Worm (Caenorhabditis elegans) whole organism, L1 larva: ENCODE data around the gene F44D12.10.

ENCODE experiments used
- C04F5.9 ChIP-seq: sonication (generic microtip); optimal IDR thresholded peaks from 2 replicates; lab custom pipeline; 2016; ENCODE audit warnings: missing genetic modification characterization, missing compliant biosample characterization
- C16A3.4 ChIP-seq: fragments of 150-350 bp; optimal IDR thresholded peaks from 2 replicates; lab custom pipeline; 2014; ENCODE audit warnings: missing biosample characterization, missing genetic modification characterization
- C34B4.2 ChIP-seq: sonication (generic microtip); optimal IDR thresholded peaks from 2 replicates; lab custom pipeline; 2017; ENCODE audit warnings: mild to moderate bottlenecking, missing genetic modification characterization, missing compliant biosample characterization
- F16B12.6 ChIP-seq: fragments of 150-350 bp; optimal IDR thresholded peaks from 2 replicates; lab custom pipeline; 2014; ENCODE audit warnings: missing biosample characterization, missing genetic modification characterization
- Y116A8C.19 ChIP-seq: sonication (generic microtip); optimal IDR thresholded peaks from 2 replicates; lab custom pipeline; 2016; ENCODE audit warnings: missing compliant biosample characterization, missing genetic modification characterization, borderline replicate concordance
- aha-1 ChIP-seq: fragments of 150-350 bp; optimal IDR thresholded peaks from 2 replicates; lab custom pipeline; 2014; ENCODE audit warnings: missing biosample characterization, missing genetic modification characterization
- blmp-1 ChIP-seq: fragments of 150-350 bp; optimal IDR thresholded peaks from 2 replicates; lab custom pipeline; 2014; ENCODE audit warnings: missing biosample characterization, missing genetic modification characterization
- ceh-63 ChIP-seq: fragments of 200-800 bp; sonication (Bioruptor generic); optimal IDR thresholded peaks from 2 replicates; lab custom pipeline; 2018; ENCODE audit warnings: mild to moderate bottlenecking, missing genetic modification characterization, missing compliant biosample characterization
- ceh-82 ChIP-seq, 3 experiments: fragments of 150-350 bp in 1 of 3; sonication (generic microtip) in 2 of 3; optimal IDR thresholded peaks; 2 replicates each; lab custom pipeline; 2014 to 2017; ENCODE audit warnings: missing biosample characterization in 3 of 3, missing genetic modification characterization in 3 of 3
- ceh-90 ChIP-seq: sonication (generic microtip); optimal IDR thresholded peaks from 2 replicates; lab custom pipeline; 2016; ENCODE audit warnings: missing genetic modification characterization, missing compliant biosample characterization
- dpl-1 ChIP-seq, 3 experiments: fragments of 150-350 bp in 2 of 3; sonication (generic microtip) in 1 of 3; optimal IDR thresholded peaks; 2 replicates each; lab custom pipeline; 2014 to 2017; ENCODE audit warnings: missing biosample characterization in 3 of 3, missing genetic modification characterization in 3 of 3, missing genetic modification reagents in 3 of 3
- dsc-1 ChIP-seq: sonication (generic microtip); optimal IDR thresholded peaks from 2 replicates; lab custom pipeline; 2016; ENCODE audit warnings: mild to moderate bottlenecking, missing genetic modification characterization, missing compliant biosample characterization
- efl-1 ChIP-seq, 4 experiments: fragments of 150-350 bp; optimal IDR thresholded peaks in 3 of 4; peaks in 1 of 4; 1 replicate in 1 of 4; 2 replicates in 3 of 4; lab custom pipeline; 2014; ENCODE audit warnings: missing biosample characterization in 2 of 4, missing genetic modification characterization in 2 of 4, missing genetic modification reagents in 2 of 4
- elt-2 ChIP-seq: sonication (generic microtip); optimal IDR thresholded peaks from 2 replicates; lab custom pipeline; 2016; ENCODE audit warnings: missing genetic modification characterization, mild to moderate bottlenecking, inconsistent platforms, missing compliant biosample characterization, missing genetic modification reagents
- elt-3 ChIP-seq, 6 experiments: fragments of 150-350 bp in 1 of 6; sonication (generic microtip); optimal IDR thresholded peaks; 2 replicates each; lab custom pipeline; 2017 to 2018; ENCODE audit warnings: missing biosample characterization in 6 of 6, missing genetic modification characterization in 6 of 6, inconsistent platforms in 1 of 6
- ets-5 ChIP-seq: fragments of 200-800 bp; sonication (Bioruptor generic); IDR thresholded peaks from 2 replicates; pipeline ENCODE4 v1.3.6; 2022; ENCODE audit warnings: missing genetic modification characterization, missing compliant biosample characterization
- fkh-10 ChIP-seq: sonication (generic microtip); optimal IDR thresholded peaks from 2 replicates; lab custom pipeline; 2017; ENCODE audit warnings: missing biosample characterization, missing genetic modification reagents, missing genetic modification characterization
- fkh-4 ChIP-seq: sonication (generic microtip); optimal IDR thresholded peaks from 2 replicates; lab custom pipeline; 2016; ENCODE audit warnings: missing compliant biosample characterization, missing genetic modification characterization, borderline replicate concordance
- fos-1 ChIP-seq: fragments of 150-350 bp; optimal IDR thresholded peaks from 2 replicates; lab custom pipeline; 2014; ENCODE audit warnings: missing biosample characterization, missing genetic modification characterization
- grh-1 ChIP-seq: fragments of 200-800 bp; sonication (Bioruptor generic); IDR thresholded peaks from 2 replicates; pipeline ENCODE4 v1.3.6; 2022; ENCODE audit warnings: missing genetic modification reagents, missing genetic modification characterization, missing compliant biosample characterization
- hpl-2 ChIP-seq: fragments of 150-350 bp; optimal IDR thresholded peaks from 2 replicates; lab custom pipeline; 2014; ENCODE audit warnings: missing biosample characterization, missing genetic modification reagents, missing genetic modification characterization
- jun-1 ChIP-seq: fragments of 150-350 bp; optimal IDR thresholded peaks from 2 replicates; lab custom pipeline; 2014; ENCODE audit warnings: missing biosample characterization, missing genetic modification reagents, missing genetic modification characterization
- lin-13 ChIP-seq: fragments of 150-350 bp; optimal IDR thresholded peaks from 2 replicates; lab custom pipeline; 2014; ENCODE audit warnings: missing biosample characterization, missing genetic modification reagents, missing genetic modification characterization
- lin-14 ChIP-seq: fragments of 200-800 bp; sonication (Bioruptor generic); optimal IDR thresholded peaks from 2 replicates; lab custom pipeline; 2018; ENCODE audit warnings: mild to moderate bottlenecking, missing genetic modification characterization, moderate library complexity, missing compliant biosample characterization
- mep-1 ChIP-seq: fragments of 150-350 bp; optimal IDR thresholded peaks from 2 replicates; lab custom pipeline; 2014; ENCODE audit warnings: missing biosample characterization, missing genetic modification characterization
- nhr-12 ChIP-seq: sonication (generic microtip); optimal IDR thresholded peaks from 2 replicates; lab custom pipeline; 2017; ENCODE audit warnings: missing biosample characterization, missing genetic modification characterization
- nhr-20 ChIP-seq: sonication (generic microtip); optimal IDR thresholded peaks from 2 replicates; lab custom pipeline; 2016; ENCODE audit warnings: mild to moderate bottlenecking, missing genetic modification characterization, missing compliant biosample characterization
- nhr-237 ChIP-seq: fragments of 150-350 bp; optimal IDR thresholded peaks from 2 replicates; lab custom pipeline; 2014; ENCODE audit warnings: missing biosample characterization, missing genetic modification characterization
- nhr-76 ChIP-seq: sonication (generic microtip); optimal IDR thresholded peaks from 2 replicates; lab custom pipeline; 2017; ENCODE audit warnings: missing biosample characterization, missing genetic modification characterization
- pag-3 ChIP-seq: sonication (generic microtip); optimal IDR thresholded peaks from 2 replicates; lab custom pipeline; 2017; ENCODE audit warnings: missing genetic modification characterization, mild to moderate bottlenecking, missing compliant biosample characterization, antibody characterized with exemption, borderline replicate concordance; ENCODE audit not compliant: insufficient read depth
- pax-3 ChIP-seq: fragments of 200-800 bp; sonication (Bioruptor generic); optimal IDR thresholded peaks from 2 replicates; lab custom pipeline; 2018; ENCODE audit warnings: mild to moderate bottlenecking, missing genetic modification characterization, moderate library complexity, missing compliant biosample characterization
- rnt-1 ChIP-seq: sonication (generic microtip); optimal IDR thresholded peaks from 2 replicates; lab custom pipeline; 2016; ENCODE audit warnings: mild to moderate bottlenecking, missing genetic modification characterization, moderate library complexity, missing compliant biosample characterization
- skn-1 ChIP-seq: fragments of 150-350 bp; optimal IDR thresholded peaks from 2 replicates; lab custom pipeline; 2014; ENCODE audit warnings: missing biosample characterization, missing genetic modification characterization
- snpc-4 ChIP-seq: fragments of 150-350 bp; optimal IDR thresholded peaks from 2 replicates; lab custom pipeline; 2014; ENCODE audit warnings: missing biosample characterization, missing genetic modification characterization
- swsn-7 ChIP-seq: sonication (generic microtip); optimal IDR thresholded peaks from 2 replicates; lab custom pipeline; 2016; ENCODE audit warnings: missing genetic modification characterization, missing compliant biosample characterization
- tbx-2 ChIP-seq: sonication (generic microtip); optimal IDR thresholded peaks from 2 replicates; lab custom pipeline; 2016; ENCODE audit warnings: missing genetic modification characterization, missing compliant biosample characterization
- tlp-1 ChIP-seq: fragments of 150-350 bp; optimal IDR thresholded peaks from 2 replicates; lab custom pipeline; 2014; ENCODE audit warnings: missing biosample characterization, missing genetic modification characterization
- unc-30 ChIP-seq: sonication (generic microtip); optimal IDR thresholded peaks from 2 replicates; lab custom pipeline; 2017; ENCODE audit warnings: missing biosample characterization, missing genetic modification characterization
- unc-86 ChIP-seq: sonication (generic microtip); optimal IDR thresholded peaks from 2 replicates; lab custom pipeline; 2016; ENCODE audit warnings: missing genetic modification characterization, missing compliant biosample characterization
- unc-98 ChIP-seq: fragments of 200-800 bp; sonication (Bioruptor generic); IDR thresholded peaks from 2 replicates; pipeline ENCODE4 v1.3.6; 2022; ENCODE audit warnings: missing genetic modification characterization, missing compliant biosample characterization
- vab-15 ChIP-seq: sonication (generic microtip); optimal IDR thresholded peaks from 2 replicates; lab custom pipeline; 2017; ENCODE audit warnings: missing genotype, mild to moderate bottlenecking, missing genetic modification characterization, missing compliant biosample characterization
- xbp-1 ChIP-seq: sonication (generic microtip); optimal IDR thresholded peaks from 2 replicates; lab custom pipeline; 2016; ENCODE audit warnings: missing genetic modification characterization, missing compliant biosample characterization
- zag-1 ChIP-seq: fragments of 150-350 bp; optimal IDR thresholded peaks from 2 replicates; lab custom pipeline; 2014; ENCODE audit warnings: missing biosample characterization, missing genetic modification characterization
- zip-4 ChIP-seq: fragments of 200-800 bp; sonication (Bioruptor generic); optimal IDR thresholded peaks from 2 replicates; lab custom pipeline; 2018; ENCODE audit warnings: mild to moderate bottlenecking, missing genetic modification characterization, moderate library complexity, missing compliant biosample characterization
- ztf-11 ChIP-seq, 2 experiments: sonication (generic microtip); optimal IDR thresholded peaks; 2 replicates each; lab custom pipeline; 2016 to 2017; ENCODE audit warnings: missing genetic modification characterization in 2 of 2, missing biosample characterization in 1 of 2, missing compliant biosample characterization in 1 of 2

The F44D12.10 gene

ce11 chrIV:10051088-10051487 is 14.2 kb upstream of the F44D12.10 start, which contains the start of gene T04B2.8:
Gene T04B2.8 (minus strand): TSS chrIV:10051188.
- TF ChIP-seq pag-3 (tag; lab: Kevin White, UChicago): no peak
- no peak for TF ChIP-seq dpl-1 (GFP tag; optimal IDR thresholded peaks at IDR 0.05; lab: Kevin White, UChicago)
- TF ChIP-seq elt-3 (tag; optimal IDR thresholded peaks at IDR 0.05; lab: Kevin White, UChicago): no peak
- TF ChIP-seq unc-86 (tag; lab: Kevin White, UChicago): no peak
- no peak for TF ChIP-seq nhr-237 (tag; lab: Kevin White, UChicago)
- TF ChIP-seq ceh-82 (tag; optimal IDR thresholded peaks at IDR 0.05; lab: Kevin White, UChicago): no peak
- TF ChIP-seq unc-98 (GFP tag; lab: Robert Waterston, UW): no peak
- TF ChIP-seq fkh-10 (GFP tag; lab: Kevin White, UChicago): no peak
- no peak for TF ChIP-seq pax-3 (tag; lab: Kevin White, UChicago)
- TF ChIP-seq jun-1: no peak
- TF ChIP-seq hpl-2 (GFP tag; lab: Kevin White, UChicago): no peak
- TF ChIP-seq zip-4 (GFP tag; lab: Kevin White, UChicago): no peak
- no peak for TF ChIP-seq snpc-4 (tag; lab: Kevin White, UChicago)
- no peak for TF ChIP-seq tbx-2 (tag; lab: Kevin White, UChicago)
- TF ChIP-seq ceh-63 (GFP tag; lab: Kevin White, UChicago): no peak
- TF ChIP-seq vab-15: no peak
- no peak for TF ChIP-seq tlp-1 (tag; lab: Kevin White, UChicago)

- TF ChIP-seq C16A3.4 (tag; lab: Kevin White, UChicago): no peak
- no peak for TF ChIP-seq xbp-1 (tag; lab: Kevin White, UChicago)
- no peak for TF ChIP-seq zip-4 (GFP tag; lab: Kevin White, UChicago)
- no peak for TF ChIP-seq nhr-76 (tag; lab: Kevin White, UChicago)
- no peak for TF ChIP-seq C34B4.2
- no peak for TF ChIP-seq dpl-1 (GFP tag; optimal IDR thresholded peaks at IDR 0.05; lab: Kevin White, UChicago)
- TF ChIP-seq lin-14 (GFP tag; lab: Kevin White, UChicago): peak; percentile 72
- TF ChIP-seq rnt-1 (tag; lab: Kevin White, UChicago): peak; percentile 25
- no peak for TF ChIP-seq fos-1 (tag; lab: Kevin White, UChicago)
- TF ChIP-seq Y116A8C.19: no peak
- TF ChIP-seq blmp-1 (tag; lab: Kevin White, UChicago): peak; percentile 18
- no peak for TF ChIP-seq aha-1 (tag; lab: Kevin White, UChicago)
- TF ChIP-seq nhr-20 (tag; lab: Kevin White, UChicago): no peak
- no peak for TF ChIP-seq elt-2 (tag; lab: Kevin White, UChicago)
- no peak for TF ChIP-seq swsn-7 (tag; lab: Kevin White, UChicago)
- no peak for TF ChIP-seq F16B12.6 (tag; lab: Kevin White, UChicago)
- TF ChIP-seq unc-86 (tag; lab: Kevin White, UChicago): no peak
- TF ChIP-seq zag-1: no peak
- TF ChIP-seq efl-1 (optimal IDR thresholded peaks at IDR 0.05; lab: Kevin White, UChicago): no peak
- peak in 1 of 2 experiments; percentile 59 for TF ChIP-seq efl-1 (GFP tag; optimal IDR thresholded peaks at IDR 0.05 in 1 of 2; lab: Kevin White, UChicago)
- TF ChIP-seq ets-5 (GFP tag; lab: Robert Waterston, UW): no peak
- no peak for TF ChIP-seq nhr-12 (tag; lab: Kevin White, UChicago)
Observed at ce11 chrIV:10048268-10048667, 11.4 kb upstream of the F44D12.10 start.

ce11 chrIV:10047108-10047507 is 10.2 kb upstream of the F44D12.10 start, which contains the start of gene T04B2.3:
Gene T04B2.3 (plus strand): TSS chrIV:10047408.
- TF ChIP-seq aha-1 (tag; lab: Kevin White, UChicago) (no peak), lin-14 (GFP tag; lab: Kevin White, UChicago) (no peak)

- TF ChIP-seq fkh-4: peak; percentile 58
- peak; percentile 14 for TF ChIP-seq lin-14 (GFP tag; lab: Kevin White, UChicago)
- TF ChIP-seq skn-1 (tag; lab: Kevin White, UChicago): no peak
- no peak for TF ChIP-seq ceh-90
- no peak for TF ChIP-seq C04F5.9 (tag; lab: Kevin White, UChicago)
- no peak for TF ChIP-seq grh-1 (GFP tag; lab: Robert Waterston, UW)
- TF ChIP-seq efl-1 (optimal IDR thresholded peaks at IDR 0.05; lab: Kevin White, UChicago): no peak
- no peak for TF ChIP-seq efl-1 (GFP tag; optimal IDR thresholded peaks at IDR 0.05 in 1 of 2; lab: Kevin White, UChicago)
- peak; percentile 83 for TF ChIP-seq dsc-1 (tag; lab: Kevin White, UChicago)
- TF ChIP-seq unc-30 (tag; lab: Kevin White, UChicago): no peak
- no peak for TF ChIP-seq aha-1 (tag; lab: Kevin White, UChicago)
- no peak for TF ChIP-seq snpc-4 (tag; lab: Kevin White, UChicago)
- no peak for TF ChIP-seq tbx-2 (tag; lab: Kevin White, UChicago)
- TF ChIP-seq unc-86 (tag; lab: Kevin White, UChicago): no peak
- TF ChIP-seq mep-1 (tag; lab: Kevin White, UChicago): no peak
- TF ChIP-seq F16B12.6 (tag; lab: Kevin White, UChicago): no peak
- no peak for TF ChIP-seq ztf-11 (tag; optimal IDR thresholded peaks at IDR 0.05; lab: Kevin White, UChicago)
- TF ChIP-seq elt-2 (tag; lab: Kevin White, UChicago): no peak
- TF ChIP-seq lin-13 (GFP tag; lab: Kevin White, UChicago): no peak
- no peak for TF ChIP-seq nhr-12 (tag; lab: Kevin White, UChicago)
- no peak for TF ChIP-seq ceh-82 (tag; optimal IDR thresholded peaks at IDR 0.05; lab: Kevin White, UChicago)
- TF ChIP-seq, all 84 proteins: peak for 3
Observed at ce11 chrIV:10046005-10046404, 9.1 kb upstream of the F44D12.10 start.
